Worm (Caenorhabditis elegans): ENCODE measurements around the gene srd-13.

The srd-13 gene

DNA sequence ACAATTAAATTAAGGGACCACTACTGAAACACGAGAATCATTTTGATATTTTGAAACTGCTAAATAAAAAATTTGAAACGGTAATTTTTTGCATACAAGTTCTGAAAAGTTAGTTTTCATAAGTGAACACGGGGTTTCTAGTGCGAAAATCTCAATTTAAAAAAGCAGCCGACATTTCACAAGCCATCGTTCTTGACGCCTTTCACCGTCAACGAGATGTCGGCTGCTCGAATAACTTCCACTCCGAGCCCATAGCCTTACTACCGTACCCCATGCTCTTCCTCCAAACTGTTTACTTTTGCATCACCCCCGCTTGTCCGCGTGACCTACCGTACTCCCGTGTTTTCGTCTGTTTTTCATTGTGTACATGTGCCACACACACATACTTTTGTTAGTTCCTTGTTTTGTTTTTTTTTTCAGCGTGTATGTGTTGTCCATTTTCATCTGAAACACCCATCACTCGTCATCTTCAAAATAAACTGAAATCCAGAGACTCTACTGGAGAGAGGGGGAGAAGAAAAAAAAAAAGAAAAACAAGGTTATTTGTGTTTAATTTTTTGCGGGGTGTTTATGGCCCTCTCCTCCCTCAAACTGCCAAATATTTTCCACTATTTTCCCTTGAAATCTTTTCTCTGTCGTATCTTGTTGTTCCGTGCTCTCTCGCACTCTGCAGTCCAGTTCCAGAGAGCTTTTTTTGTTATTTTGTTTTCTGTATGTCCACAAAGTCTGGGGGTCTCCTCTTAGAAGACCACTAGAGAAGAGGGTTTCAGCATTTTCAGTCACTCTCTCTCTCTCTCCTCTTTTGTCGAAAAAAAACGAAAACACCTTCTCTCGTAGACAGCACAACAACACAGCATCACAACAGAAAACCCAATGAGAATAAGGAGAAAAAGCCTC, 47.2 kb downstream of the srd-13 start:
- TF ChIP-seq ama-1 (optimal IDR thresholded peaks at IDR 0.05): no peak
- no peak for TF ChIP-seq aly-1 (tag; optimal IDR thresholded peaks at IDR 0.05)
- no peak for TF ChIP-seq F13C5.2 (tag; optimal IDR thresholded peaks at IDR 0.05)
- TF ChIP-seq scrt-1 (GFP tag; IDR thresholded peaks at IDR 0.05): no peak

ce11 chrIV:5586320-5586720, 49.1 kb downstream of the srd-13 start:
- TF ChIP-seq hmbx-1 (tag; optimal IDR thresholded peaks at IDR 0.05) (no peak), tbx-11 (GFP tag; IDR thresholded peaks at IDR 0.05) (no peak), sea-1 (GFP tag; conservative IDR thresholded peaks at IDR 0.05) (no peak), hnd-1 (tag; optimal IDR thresholded peaks at IDR 0.05) (no peak), hmg-4 (GFP tag; optimal IDR thresholded peaks at IDR 0.05) (no peak), ets-7 (tag; optimal IDR thresholded peaks at IDR 0.05) (no peak), ceh-36 (tag; optimal IDR thresholded peaks at IDR 0.05) (no peak), B0310.2 (tag; optimal IDR thresholded peaks at IDR 0.05) (no peak), ama-1 (optimal IDR thresholded peaks at IDR 0.05) (no peak), flt-1 (GFP tag; IDR thresholded peaks at IDR 0.05) (no peak), tbx-37 (GFP tag; conservative IDR thresholded peaks at IDR 0.05) (no peak), F13C5.2 (tag; optimal IDR thresholded peaks at IDR 0.05) (no peak), pes-1 (GFP tag; IDR thresholded peaks at IDR 0.05) (no peak), scrt-1 (GFP tag; IDR thresholded peaks at IDR 0.05) (no peak)

DNA sequence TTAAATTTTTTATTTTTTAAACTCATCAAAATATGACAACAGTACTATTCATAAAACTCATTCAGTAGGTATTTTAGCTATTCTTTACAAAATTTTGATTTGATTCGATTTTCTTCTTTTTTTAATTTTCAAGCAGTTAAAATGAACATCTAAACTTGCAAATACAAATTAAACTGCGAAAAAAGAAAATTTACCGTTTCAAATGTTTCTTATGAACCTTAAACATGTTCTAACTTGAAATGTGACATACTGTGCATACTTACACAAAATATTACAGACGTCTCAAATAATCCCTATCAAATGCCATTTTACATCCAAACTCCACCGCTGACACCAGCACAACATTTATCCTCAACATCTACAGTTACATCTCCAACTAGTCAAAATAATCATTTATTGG, 51.1 kb downstream of the srd-13 start, which contains the start of gene fkh-7:
Gene fkh-7, plus strand, starts transcription at position 301 of the 400 bp plus-strand sequence.
- TF ChIP-seq B0310.2 (tag; optimal IDR thresholded peaks at IDR 0.05): no peak
- TF ChIP-seq hmg-4 (GFP tag; optimal IDR thresholded peaks at IDR 0.05): no peak

All from whole organism, early embryonic.